Worm (Caenorhabditis elegans): ENCODE measurements around the gene C45G9.10.

- TF ChIP-seq med-1 (GFP tag; optimal IDR thresholded peaks at IDR 0.05; ENCODE audit: insufficient read depth) (no peak), ztf-29 (GFP tag; IDR thresholded peaks at IDR 0.05) (no peak), tab-1 (GFP tag; IDR thresholded peaks at IDR 0.05) (no peak), klf-2 (GFP tag; conservative IDR thresholded peaks at IDR 0.05) (no peak)
Observed at ce11 chrIII:5105485-5105884, 43.8 kb upstream of the C45G9.10 start.

All from whole organism, midembryonic.